Worm (Caenorhabditis elegans): ENCODE data around the gene sli-1.

ce11 chrX:748319-748718, 22.6 kb upstream of the sli-1 start:
- TF ChIP-seq ztf-11 (tag; optimal IDR thresholded peaks at IDR 0.05): no peak
- no peak for TF ChIP-seq drap-1 (GFP tag; optimal IDR thresholded peaks at IDR 0.05)
- TF ChIP-seq mep-1 (tag; optimal IDR thresholded peaks at IDR 0.05): no peak
- no peak for TF ChIP-seq unc-39 (tag; optimal IDR thresholded peaks at IDR 0.05)

Measured in whole organism, mixed stage, embryonic.